Worm (Caenorhabditis elegans) whole organism, early embryonic: ENCODE data around the gene C26E1.2.
A peak's percentile ranks its signal among the peaks of the same experiment; 100 is the strongest.

ENCODE experiments used
- B0310.2 ChIP-seq: sonication (generic microtip); optimal IDR thresholded peaks from 2 replicates; lab custom pipeline; 2016; ENCODE audit warnings: mild to moderate bottlenecking, missing genetic modification characterization, missing compliant biosample characterization
- F13C5.2 ChIP-seq: sonication (generic microtip); optimal IDR thresholded peaks from 2 replicates; lab custom pipeline; 2017; ENCODE audit warnings: mild to moderate bottlenecking, missing genetic modification characterization, inconsistent platforms, missing compliant biosample characterization
- aly-1 ChIP-seq: sonication (generic microtip); optimal IDR thresholded peaks from 2 replicates; lab custom pipeline; 2016; ENCODE audit warnings: missing genetic modification characterization, missing compliant biosample characterization
- ama-1 ChIP-seq: fragments of 150-350 bp; optimal IDR thresholded peaks from 2 replicates; lab custom pipeline; 2014
- ceh-13 ChIP-seq: fragments of 200-800 bp; sonication (Bioruptor generic); optimal IDR thresholded peaks from 2 replicates; lab custom pipeline; 2018; ENCODE audit warnings: mild to moderate bottlenecking, missing genetic modification characterization, missing compliant biosample characterization
- ceh-36 ChIP-seq: sonication (generic microtip); optimal IDR thresholded peaks from 2 replicates; lab custom pipeline; 2016; ENCODE audit warnings: missing genetic modification characterization, inconsistent platforms, missing compliant biosample characterization
- ets-7 ChIP-seq: sonication (generic microtip); optimal IDR thresholded peaks from 2 replicates; lab custom pipeline; 2016; ENCODE audit warnings: missing genotype, missing genetic modification characterization, missing compliant biosample characterization
- flt-1 ChIP-seq: fragments of 200-800 bp; sonication (Bioruptor generic); IDR thresholded peaks from 2 replicates; pipeline ENCODE4 v1.3.6; 2022; ENCODE audit warnings: missing genetic modification characterization, missing compliant biosample characterization
- hmbx-1 ChIP-seq: sonication (generic microtip); optimal IDR thresholded peaks from 2 replicates; lab custom pipeline; 2016; ENCODE audit warnings: mild to moderate bottlenecking, missing genetic modification characterization, missing compliant biosample characterization
- hmg-4 ChIP-seq: fragments of 200-800 bp; sonication (Bioruptor generic); optimal IDR thresholded peaks from 2 replicates; lab custom pipeline; 2018; ENCODE audit warnings: mild to moderate bottlenecking, missing genetic modification characterization, missing compliant biosample characterization
- hnd-1 ChIP-seq: sonication (generic microtip); optimal IDR thresholded peaks from 2 replicates; lab custom pipeline; 2016; ENCODE audit warnings: missing genetic modification characterization, missing compliant biosample characterization
- pes-1 ChIP-seq: fragments of 200-800 bp; sonication (Bioruptor generic); IDR thresholded peaks from 2 replicates; pipeline ENCODE4 v1.3.6; 2022; ENCODE audit warnings: missing genetic modification reagents, missing genetic modification characterization, missing compliant biosample characterization
- scrt-1 ChIP-seq: fragments of 200-800 bp; sonication (Bioruptor generic); IDR thresholded peaks from 2 replicates; pipeline ENCODE4 v1.3.6; 2022; ENCODE audit warnings: missing genetic modification characterization, missing compliant biosample characterization
- sea-1 ChIP-seq: fragments of 200-800 bp; sonication (Bioruptor generic); conservative IDR thresholded peaks from 2 replicates; pipeline ENCODE4 v1.3.6; 2022; ENCODE audit warnings: missing genetic modification characterization, missing compliant biosample characterization
- tbx-11 ChIP-seq: fragments of 200-800 bp; sonication (Bioruptor generic); IDR thresholded peaks from 2 replicates; pipeline ENCODE4 v1.3.6; 2022; ENCODE audit warnings: missing genetic modification characterization, missing compliant biosample characterization
- tbx-37 ChIP-seq: fragments of 200-800 bp; sonication (Bioruptor generic); conservative IDR thresholded peaks from 2 replicates; pipeline ENCODE4 v1.3.6; 2022; ENCODE audit warnings: missing genetic modification reagents, missing genetic modification characterization, missing compliant biosample characterization
- tra-4 ChIP-seq: sonication (generic microtip); optimal IDR thresholded peaks from 2 replicates; lab custom pipeline; 2017; ENCODE audit warnings: missing genetic modification characterization, missing compliant biosample characterization

The C26E1.2 gene

DNA sequence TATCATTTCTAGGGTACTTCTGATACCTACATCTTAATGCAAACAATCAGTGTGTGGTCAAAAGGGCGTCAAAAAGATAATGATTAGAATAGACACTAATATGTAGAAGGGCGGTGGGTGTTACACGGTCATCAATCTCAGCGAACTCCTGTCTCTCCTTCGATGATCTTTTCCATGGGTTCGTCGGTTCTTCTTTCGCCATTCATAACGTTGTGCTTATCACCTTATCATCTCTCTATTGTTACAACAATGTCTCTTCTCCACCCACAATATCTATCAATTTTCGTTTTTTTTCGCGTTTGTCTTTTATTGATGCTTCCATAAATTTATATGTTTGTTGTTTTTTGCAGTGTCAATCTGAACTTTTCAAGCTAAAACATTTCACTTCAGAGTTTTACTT, 3.5 kb upstream of the C26E1.2 start, which contains the start of gene ceh-79:
TSS of gene ceh-79 (plus strand) at position 391 of the 400 bp plus-strand sequence.
- no peak for TF ChIP-seq hnd-1 (tag; lab: Kevin White, UChicago)
- TF ChIP-seq scrt-1 (GFP tag; lab: Robert Waterston, UW) = no peak
- no peak for TF ChIP-seq sea-1 (GFP tag; lab: Robert Waterston, UW)
- TF ChIP-seq ceh-36 (tag; lab: Kevin White, UChicago) = no peak
- TF ChIP-seq flt-1 (GFP tag; lab: Robert Waterston, UW) = no peak
- TF ChIP-seq hmg-4 (GFP tag; lab: Kevin White, UChicago) = no peak

DNA sequence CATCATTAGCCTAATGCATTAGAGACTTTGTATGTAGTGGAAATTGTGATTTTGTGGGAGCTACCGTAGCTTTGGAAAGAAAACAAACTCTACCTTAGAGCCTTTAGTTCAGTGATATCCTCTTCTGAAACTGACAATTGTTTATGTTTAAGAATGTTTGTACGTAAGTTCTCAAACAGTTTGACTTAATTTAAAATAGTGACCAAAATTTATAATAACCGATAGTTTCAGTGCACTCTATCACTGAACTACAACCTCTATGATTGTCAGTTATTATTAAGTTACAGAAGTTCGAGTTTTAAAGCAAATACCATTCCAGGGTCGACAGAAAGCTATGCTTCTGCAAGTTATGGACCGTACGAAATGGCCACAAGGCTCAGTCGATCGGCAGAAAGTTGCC, 3.7 kb downstream of the C26E1.2 start, which contains the start of gene C50B6.1:
TSS of gene C50B6.1 (plus strand) at position 301 of the 400 bp plus-strand sequence.
- TF ChIP-seq B0310.2 (tag; lab: Kevin White, UChicago) = no peak
- TF ChIP-seq ama-1 (lab: Kevin White, UChicago) = no peak

DNA sequence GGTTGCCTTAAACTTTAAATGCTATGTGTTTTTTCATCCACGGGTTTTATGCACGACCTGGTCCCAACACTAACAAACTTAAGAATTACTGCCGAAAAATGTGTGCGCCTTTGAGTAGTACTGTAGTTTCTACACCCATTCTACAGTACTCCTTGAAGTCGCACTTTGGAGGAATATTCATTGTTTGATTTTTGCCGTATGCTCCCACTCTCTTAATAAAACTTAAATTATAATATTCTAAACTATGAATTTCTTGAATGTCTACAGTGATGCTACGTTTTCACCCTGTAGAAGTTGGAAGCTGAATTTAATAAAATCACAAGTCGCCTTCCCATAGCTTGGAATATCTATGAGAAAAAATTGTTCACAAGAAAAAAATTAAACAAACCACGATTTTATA, 4.9 kb downstream of the C26E1.2 start:
- no peak for TF ChIP-seq F13C5.2 (tag; lab: Kevin White, UChicago)
- no peak for TF ChIP-seq hnd-1 (tag; lab: Kevin White, UChicago)
- TF ChIP-seq ets-7 (tag; lab: Kevin White, UChicago) = no peak

- TF ChIP-seq F13C5.2 (tag; lab: Kevin White, UChicago) = no peak
- TF ChIP-seq flt-1 (GFP tag; lab: Robert Waterston, UW) = no peak
- TF ChIP-seq hnd-1 (tag; lab: Kevin White, UChicago) = no peak
- TF ChIP-seq sea-1 (GFP tag; lab: Robert Waterston, UW) = no peak
- TF ChIP-seq tra-4 (tag; lab: Kevin White, UChicago) = no peak
Measured at ce11 chrV:13312210-13312676, 7.3 kb downstream of the C26E1.2 start, which contains the start of gene nasp-2. TSS of gene nasp-2 (minus strand) at chrV:13312260.

DNA sequence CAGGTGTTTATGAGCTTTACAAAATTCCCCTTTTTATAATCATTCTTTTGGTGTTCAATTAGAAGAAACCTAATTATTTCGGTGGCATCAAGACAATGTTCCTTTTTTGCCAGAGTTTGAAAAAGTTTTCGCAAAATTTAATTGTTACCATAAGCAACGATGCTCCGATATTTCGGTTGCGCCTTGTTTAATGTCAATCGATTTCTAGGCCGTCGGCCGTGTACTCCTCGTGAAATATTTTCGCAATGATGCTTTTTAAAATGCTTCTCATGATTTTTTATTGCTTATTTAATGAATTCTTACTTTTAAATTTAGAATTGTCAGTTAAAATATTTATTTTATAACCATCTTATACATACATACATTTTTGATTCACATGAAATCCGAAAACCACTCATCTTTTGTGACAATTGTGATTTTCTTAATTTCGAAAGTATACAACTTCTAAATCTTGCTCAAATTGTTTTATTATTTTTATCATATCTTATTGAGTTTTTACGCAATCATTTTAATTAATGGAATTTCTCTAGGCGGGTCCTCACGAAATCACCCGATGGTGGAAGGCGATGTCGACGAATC, 8.2 kb downstream of the C26E1.2 start, which contains the start of gene C50B6.3:
TSS of gene C50B6.3 (plus strand) at position 529 of the 579 bp plus-strand sequence.
- TF ChIP-seq aly-1 (no peak), scrt-1 (GFP tag; lab: Robert Waterston, UW) (no peak), tbx-37 (GFP tag; lab: Robert Waterston, UW) (peak; percentile 71)

DNA sequence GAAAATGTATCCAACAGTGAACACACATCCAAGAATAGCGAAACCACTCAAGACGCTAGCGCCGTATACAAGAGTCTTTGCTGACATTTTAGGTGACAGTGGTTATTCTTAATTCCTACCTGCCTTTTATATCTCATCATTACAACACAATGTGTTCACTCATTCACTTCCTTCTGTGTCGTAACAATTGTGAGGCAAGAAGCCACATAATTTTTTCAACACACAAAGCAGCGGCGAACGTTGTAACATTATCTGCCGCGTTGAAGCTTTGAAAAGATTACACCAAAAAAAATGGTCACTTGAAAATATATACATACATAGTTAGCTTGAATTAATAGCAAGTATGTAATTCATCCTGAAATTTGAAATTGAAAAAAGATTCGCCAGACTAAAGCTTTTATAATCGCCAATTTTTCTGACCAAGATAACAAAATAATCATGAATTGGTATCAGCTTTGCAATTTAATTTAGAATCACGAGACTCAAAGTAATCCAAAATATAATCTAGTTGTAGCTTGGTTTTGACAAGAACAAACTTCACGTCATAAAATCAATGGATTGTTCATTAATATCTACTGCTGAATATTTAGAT, 13.1 kb downstream of the C26E1.2 start, which contains the start of the genes col-161 and srh-18:
TSS of gene col-161 (minus strand) at position 101 of the 592 bp plus-strand sequence.
TSS of gene srh-18 (plus strand) at position 542 of the 592 bp plus-strand sequence.
- no peak for TF ChIP-seq flt-1 (GFP tag; lab: Robert Waterston, UW)

DNA sequence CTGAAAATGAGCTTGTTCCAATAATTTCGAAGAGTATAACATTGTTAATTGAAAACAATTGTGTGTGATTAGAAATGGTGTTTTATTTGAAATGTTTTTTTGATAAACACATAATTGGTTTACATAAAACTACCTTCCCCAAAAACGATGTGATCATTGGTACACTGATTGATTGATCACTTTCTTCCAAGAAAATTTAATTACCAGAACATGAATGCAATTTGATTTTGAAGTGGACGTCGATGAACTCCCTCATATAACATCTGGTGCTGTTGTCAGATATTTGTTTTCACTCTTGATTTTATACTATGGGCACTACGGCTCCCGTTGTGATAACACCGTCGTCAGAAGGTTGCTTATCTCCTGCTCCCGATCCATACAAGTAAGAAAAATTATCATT, 15.7 kb downstream of the C26E1.2 start, which contains the start of gene srh-15:
TSS of gene srh-15 (plus strand) at position 301 of the 400 bp plus-strand sequence.
- TF ChIP-seq tra-4 (tag; lab: Kevin White, UChicago) = no peak

DNA sequence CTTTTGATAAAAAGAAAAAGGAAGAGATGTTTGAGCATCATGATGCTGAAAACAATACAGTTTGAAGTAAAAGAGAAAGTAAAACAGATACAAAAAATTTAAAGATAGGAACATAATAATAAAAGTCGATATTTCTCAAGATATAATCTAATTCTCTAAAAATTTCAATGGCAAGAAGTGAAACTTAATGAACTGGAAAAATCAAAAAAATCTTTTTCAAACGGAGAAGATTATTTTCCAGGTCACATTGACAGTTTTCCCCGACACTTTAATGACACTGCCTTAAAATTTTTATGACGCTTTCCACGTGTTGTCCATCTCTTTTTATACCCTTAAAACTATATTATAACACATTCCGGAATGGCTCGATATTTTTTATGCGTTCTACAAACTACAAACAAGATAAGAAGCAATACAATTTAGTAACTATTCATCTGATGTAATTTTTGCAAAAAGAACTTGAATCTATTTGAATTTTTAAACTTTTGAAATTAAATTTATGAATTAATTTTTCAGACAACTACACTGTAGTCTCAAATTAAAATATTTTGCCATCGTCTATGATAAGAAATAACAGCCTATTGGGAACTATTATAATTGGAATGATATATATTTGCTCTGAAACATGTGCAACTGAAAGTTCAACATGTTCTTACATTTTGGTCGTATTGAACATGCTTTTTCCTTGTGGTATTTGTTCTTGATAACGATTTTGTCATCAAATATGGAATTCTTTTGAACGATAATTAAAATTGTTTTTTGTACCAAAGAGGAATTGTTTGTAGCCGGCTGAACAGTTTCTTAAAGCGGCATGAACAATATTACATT, 20.2 kb downstream of the C26E1.2 start, which contains the start of gene C50B6.7:
TSS of gene C50B6.7 (minus strand) at position 51 of the 828 bp plus-strand sequence.
- TF ChIP-seq hmg-4 (GFP tag; lab: Kevin White, UChicago) (no peak), hmbx-1 (tag; lab: Kevin White, UChicago) (no peak), F13C5.2 (tag; lab: Kevin White, UChicago) (no peak), B0310.2 (tag; lab: Kevin White, UChicago) (no peak), tra-4 (tag; lab: Kevin White, UChicago) (no peak), ceh-36 (tag; lab: Kevin White, UChicago) (no peak), tbx-37 (GFP tag; lab: Robert Waterston, UW) (no peak), sea-1 (GFP tag; lab: Robert Waterston, UW) (no peak), ama-1 (lab: Kevin White, UChicago) (no peak), ceh-13 (GFP tag; lab: Kevin White, UChicago) (no peak), pes-1 (GFP tag; lab: Robert Waterston, UW) (no peak), ets-7 (tag; lab: Kevin White, UChicago) (no peak), tbx-11 (GFP tag; lab: Robert Waterston, UW) (no peak), flt-1 (GFP tag; lab: Robert Waterston, UW) (no peak), hnd-1 (tag; lab: Kevin White, UChicago) (no peak), scrt-1 (GFP tag; lab: Robert Waterston, UW) (no peak), aly-1 (no peak)
